Worm (Caenorhabditis elegans) whole organism, late embryonic: ENCODE measurements around the gene dct-14.

Experiments
- C08G9.2 ChIP-seq: sonication (generic microtip); optimal IDR thresholded peaks from 2 replicates; lab custom pipeline; 2016; ENCODE audit warnings: mild to moderate bottlenecking, missing genetic modification characterization, moderate library complexity, missing compliant biosample characterization
- C38D4.7 ChIP-seq: fragments of 200-800 bp; sonication (Bioruptor generic); optimal IDR thresholded peaks from 2 replicates; lab custom pipeline; 2018; ENCODE audit warnings: mild to moderate bottlenecking, missing genetic modification characterization, moderate library complexity, missing compliant biosample characterization
- K02D7.2 ChIP-seq: sonication (generic microtip); optimal IDR thresholded peaks from 2 replicates; lab custom pipeline; 2017; ENCODE audit warnings: mild to moderate bottlenecking, missing genetic modification characterization, missing compliant biosample characterization
- K09A11.1 ChIP-seq: sonication (generic microtip); optimal IDR thresholded peaks from 2 replicates; lab custom pipeline; 2017; ENCODE audit warnings: antibody characterized with exemption, mild to moderate bottlenecking, missing genetic modification characterization, missing compliant biosample characterization; ENCODE audit not compliant: insufficient read depth
- Y22D7AL.16 ChIP-seq: sonication (generic microtip); optimal IDR thresholded peaks from 2 replicates; lab custom pipeline; 2016; ENCODE audit warnings: missing genetic modification characterization, missing compliant biosample characterization
- ahr-1 ChIP-seq: sonication (generic microtip); optimal IDR thresholded peaks from 2 replicates; lab custom pipeline; 2016; ENCODE audit warnings: missing genetic modification characterization, missing compliant biosample characterization
- ceh-14 ChIP-seq: sonication (generic microtip); optimal IDR thresholded peaks from 2 replicates; lab custom pipeline; 2016; ENCODE audit warnings: missing genotype, missing genetic modification characterization, missing compliant biosample characterization
- ceh-18 ChIP-seq: sonication (generic microtip); optimal IDR thresholded peaks from 2 replicates; lab custom pipeline; 2016; ENCODE audit warnings: missing genetic modification characterization, missing compliant biosample characterization
- ceh-19 ChIP-seq: fragments of 200-800 bp; sonication (Bioruptor generic); optimal IDR thresholded peaks from 2 replicates; lab custom pipeline; 2018; ENCODE audit warnings: mild to moderate bottlenecking, missing genetic modification characterization, missing compliant biosample characterization
- ceh-2 ChIP-seq: sonication (generic microtip); optimal IDR thresholded peaks from 2 replicates; lab custom pipeline; 2016; ENCODE audit warnings: missing genotype, missing genetic modification characterization, missing compliant biosample characterization
- ceh-31 ChIP-seq: sonication (generic microtip); optimal IDR thresholded peaks from 2 replicates; lab custom pipeline; 2016; ENCODE audit warnings: missing genetic modification characterization, missing compliant biosample characterization
- ceh-45 ChIP-seq: fragments of 200-800 bp; sonication (Bioruptor generic); IDR thresholded peaks from 2 replicates; pipeline ENCODE4 v1.3.6; 2022; ENCODE audit warnings: missing genetic modification reagents, missing genetic modification characterization, missing compliant biosample characterization
- ceh-9 ChIP-seq: sonication (generic microtip); optimal IDR thresholded peaks from 2 replicates; lab custom pipeline; 2016; ENCODE audit warnings: mild to moderate bottlenecking, missing genetic modification characterization, inconsistent platforms, missing compliant biosample characterization
- dmd-4 ChIP-seq: sonication (generic microtip); optimal IDR thresholded peaks from 2 replicates; lab custom pipeline; 2016; ENCODE audit warnings: borderline replicate concordance, missing genetic modification characterization, missing compliant biosample characterization
- dve-1 ChIP-seq: sonication (generic microtip); optimal IDR thresholded peaks from 2 replicates; lab custom pipeline; 2017; ENCODE audit warnings: antibody characterized with exemption, mild to moderate bottlenecking, missing genetic modification characterization, missing compliant biosample characterization
- elt-4 ChIP-seq: sonication (generic microtip); optimal IDR thresholded peaks from 2 replicates; lab custom pipeline; 2016; ENCODE audit warnings: missing genetic modification characterization, missing compliant biosample characterization
- fkh-10 ChIP-seq: fragments of 150-350 bp; optimal IDR thresholded peaks from 2 replicates; lab custom pipeline; 2014; ENCODE audit warnings: missing biosample characterization, missing genetic modification reagents, missing genetic modification characterization
- fkh-6 ChIP-seq: sonication (generic microtip); optimal IDR thresholded peaks from 2 replicates; lab custom pipeline; 2016; ENCODE audit warnings: missing genetic modification characterization, missing compliant biosample characterization
- gmeb-2 ChIP-seq: sonication (generic microtip); optimal IDR thresholded peaks from 2 replicates; lab custom pipeline; 2016; ENCODE audit warnings: missing genetic modification characterization, inconsistent platforms, missing compliant biosample characterization
- hlh-13 ChIP-seq: fragments of 200-800 bp; sonication (Bioruptor generic); optimal IDR thresholded peaks from 2 replicates; lab custom pipeline; 2018; ENCODE audit warnings: mild to moderate bottlenecking, missing genetic modification characterization, missing compliant biosample characterization
- hlh-30 ChIP-seq: sonication (generic microtip); optimal IDR thresholded peaks from 2 replicates; lab custom pipeline; 2017; ENCODE audit warnings: antibody characterized with exemption, missing genetic modification characterization, missing compliant biosample characterization; ENCODE audit not compliant: insufficient read depth
- hlh-6 ChIP-seq: sonication (generic microtip); optimal IDR thresholded peaks from 2 replicates; lab custom pipeline; 2016; ENCODE audit warnings: missing genotype, missing genetic modification characterization, missing compliant biosample characterization
- hlh-8 ChIP-seq: sonication (generic microtip); optimal IDR thresholded peaks from 2 replicates; lab custom pipeline; 2016; ENCODE audit warnings: missing genotype, missing genetic modification characterization, missing compliant biosample characterization
- lim-6 ChIP-seq: sonication (generic microtip); optimal IDR thresholded peaks from 2 replicates; lab custom pipeline; 2016; ENCODE audit warnings: missing genetic modification characterization, missing compliant biosample characterization
- madf-2 ChIP-seq: sonication (generic microtip); optimal IDR thresholded peaks from 2 replicates; lab custom pipeline; 2017; ENCODE audit warnings: missing genetic modification characterization, missing compliant biosample characterization
- mec-3 ChIP-seq: sonication (generic microtip); optimal IDR thresholded peaks from 2 replicates; lab custom pipeline; 2016; ENCODE audit warnings: borderline replicate concordance, missing genetic modification characterization, missing compliant biosample characterization
- nfya-1 ChIP-seq: sonication (generic microtip); optimal IDR thresholded peaks from 2 replicates; lab custom pipeline; 2017; ENCODE audit warnings: missing genetic modification characterization, mild to moderate bottlenecking, missing compliant biosample characterization, antibody characterized with exemption, moderate library complexity
- nhr-232 ChIP-seq: sonication (generic microtip); optimal IDR thresholded peaks from 2 replicates; lab custom pipeline; 2016; ENCODE audit warnings: missing genetic modification characterization, missing compliant biosample characterization
- npax-4 ChIP-seq: sonication (generic microtip); optimal IDR thresholded peaks from 2 replicates; lab custom pipeline; 2016; ENCODE audit warnings: missing genetic modification characterization, missing compliant biosample characterization
- odd-2 ChIP-seq: sonication (generic microtip); optimal IDR thresholded peaks from 2 replicates; lab custom pipeline; 2017; ENCODE audit warnings: antibody characterized with exemption, mild to moderate bottlenecking, missing genetic modification characterization, missing compliant biosample characterization
- pag-3 ChIP-seq: sonication (generic microtip); optimal IDR thresholded peaks from 2 replicates; lab custom pipeline; 2016; ENCODE audit warnings: missing compliant biosample characterization, missing genetic modification characterization, borderline replicate concordance
- pat-9 ChIP-seq: fragments of 200-800 bp; sonication (Bioruptor generic); optimal IDR thresholded peaks from 2 replicates; lab custom pipeline; 2018; ENCODE audit warnings: mild to moderate bottlenecking, missing genetic modification characterization, moderate library complexity, missing compliant biosample characterization
- pax-1 ChIP-seq: fragments of 150-350 bp; optimal IDR thresholded peaks from 2 replicates; lab custom pipeline; 2014; ENCODE audit warnings: missing biosample characterization, missing genetic modification characterization
- pha-2 ChIP-seq: sonication (generic microtip); optimal IDR thresholded peaks from 2 replicates; lab custom pipeline; 2017; ENCODE audit warnings: mild to moderate bottlenecking, missing genetic modification characterization, missing compliant biosample characterization
- pha-4 ChIP-seq: fragments of 150-350 bp; optimal IDR thresholded peaks from 2 replicates; lab custom pipeline; 2018; ENCODE audit warnings: missing biosample characterization, missing genetic modification reagents, missing genetic modification characterization
- pqm-1 ChIP-seq: sonication (generic microtip); optimal IDR thresholded peaks from 2 replicates; lab custom pipeline; 2016; ENCODE audit warnings: missing genetic modification characterization, missing compliant biosample characterization
- ref-2 ChIP-seq: sonication (generic microtip); optimal IDR thresholded peaks from 2 replicates; lab custom pipeline; 2016; ENCODE audit warnings: missing genetic modification characterization, missing compliant biosample characterization
- sdc-2 ChIP-seq: sonication (generic microtip); optimal IDR thresholded peaks from 2 replicates; lab custom pipeline; 2016; ENCODE audit warnings: missing genotype, missing genetic modification characterization, missing compliant biosample characterization
- sox-2 ChIP-seq: fragments of 200-800 bp; sonication (Bioruptor generic); IDR thresholded peaks from 2 replicates; pipeline ENCODE4 v1.3.6; 2022; ENCODE audit warnings: missing genetic modification reagents, missing genetic modification characterization, missing compliant biosample characterization
- sox-4 ChIP-seq: sonication (generic microtip); optimal IDR thresholded peaks from 2 replicates; lab custom pipeline; 2017; ENCODE audit warnings: mild to moderate bottlenecking, missing genetic modification characterization, inconsistent platforms, missing compliant biosample characterization
- syd-9 ChIP-seq: sonication (generic microtip); optimal IDR thresholded peaks from 2 replicates; lab custom pipeline; 2016; ENCODE audit warnings: mild to moderate bottlenecking, missing genetic modification characterization, moderate library complexity, missing compliant biosample characterization
- tbx-7 ChIP-seq: sonication (generic microtip); optimal IDR thresholded peaks from 2 replicates; lab custom pipeline; 2016; ENCODE audit warnings: missing genotype, missing genetic modification characterization, missing compliant biosample characterization
- unc-55 ChIP-seq: sonication (generic microtip); optimal IDR thresholded peaks from 2 replicates; lab custom pipeline; 2017; ENCODE audit warnings: missing biosample characterization, missing genetic modification reagents, missing genetic modification characterization

Gene dct-14

ce11 chrV:20476981-20477380 is 23.3 kb downstream of the dct-14 start:
- TF ChIP-seq pax-1 (tag; lab: Kevin White, UChicago) = no peak
- no peak for TF ChIP-seq gmeb-2 (tag; lab: Kevin White, UChicago)
- TF ChIP-seq mec-3 = no peak
- TF ChIP-seq unc-55 (GFP tag; lab: Kevin White, UChicago) = no peak
- no peak for TF ChIP-seq pqm-1 (tag; lab: Kevin White, UChicago)
- no peak for TF ChIP-seq C38D4.7 (GFP tag; lab: Kevin White, UChicago)
- TF ChIP-seq hlh-30 (tag; lab: Kevin White, UChicago) = no peak
- TF ChIP-seq nfya-1 = no peak
- no peak for TF ChIP-seq pha-2 (tag; lab: Kevin White, UChicago)
- TF ChIP-seq syd-9 (tag; lab: Kevin White, UChicago) = no peak
- no peak for TF ChIP-seq ceh-19 (GFP tag; lab: Kevin White, UChicago)

ce11 chrV:20476514-20476913 is 23.8 kb downstream of the dct-14 start:
- no peak for TF ChIP-seq odd-2 (tag; lab: Kevin White, UChicago)
- no peak for TF ChIP-seq hlh-6 (tag; lab: Kevin White, UChicago)
- TF ChIP-seq K02D7.2 (tag; lab: Kevin White, UChicago) = no peak
- no peak for TF ChIP-seq tbx-7
- TF ChIP-seq hlh-8 (tag; lab: Kevin White, UChicago) = no peak
- TF ChIP-seq ceh-45 (GFP tag; lab: Robert Waterston, UW) = no peak
- no peak for TF ChIP-seq ceh-18 (tag; lab: Kevin White, UChicago)
- no peak for TF ChIP-seq npax-4 (tag; lab: Kevin White, UChicago)
- no peak for TF ChIP-seq mec-3
- TF ChIP-seq sox-4 = no peak

DNA sequence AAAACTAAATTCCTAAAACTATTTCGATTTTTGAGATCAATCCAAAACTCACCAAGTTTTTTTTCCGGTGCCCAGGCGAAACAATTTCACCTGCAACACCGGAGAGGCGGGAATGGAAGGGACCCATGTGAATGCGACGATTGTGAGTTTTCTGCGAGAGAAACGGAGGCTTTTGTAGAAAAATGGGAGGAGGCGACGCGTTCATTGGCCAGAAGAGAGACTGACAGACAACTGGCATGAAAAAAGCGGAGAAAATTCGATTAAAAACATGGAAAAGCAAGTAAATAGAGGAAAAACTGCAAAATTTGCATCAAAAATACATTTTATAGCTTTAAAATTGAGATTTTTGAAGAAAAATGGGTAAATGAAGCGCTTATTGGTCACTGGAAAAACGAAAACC is 24.5 kb downstream of the dct-14 start, which contains the start of gene B0250.7:
Gene B0250.7 (minus strand): TSS at position 232 of the 400 bp plus-strand sequence.
- no peak for TF ChIP-seq dve-1
- peak; percentile 82 for TF ChIP-seq nfya-1

ce11 chrV:20475029-20475428 is 25.3 kb downstream of the dct-14 start:
- TF ChIP-seq ceh-14 (tag; lab: Kevin White, UChicago) = no peak
- TF ChIP-seq fkh-10 (GFP tag; lab: Kevin White, UChicago) = no peak
- no peak for TF ChIP-seq pha-2 (tag; lab: Kevin White, UChicago)
- no peak for TF ChIP-seq K02D7.2 (tag; lab: Kevin White, UChicago)
- no peak for TF ChIP-seq sox-2 (GFP tag; lab: Robert Waterston, UW)
- no peak for TF ChIP-seq dve-1
- no peak for TF ChIP-seq ceh-2 (tag; lab: Kevin White, UChicago)
- TF ChIP-seq ref-2 (tag; lab: Kevin White, UChicago) = no peak
- no peak for TF ChIP-seq ceh-18 (tag; lab: Kevin White, UChicago)
- TF ChIP-seq C08G9.2 (tag; lab: Kevin White, UChicago) = no peak
- TF ChIP-seq ceh-31 (tag; lab: Kevin White, UChicago) = no peak
- TF ChIP-seq mec-3 = no peak
- TF ChIP-seq pat-9 = no peak
- TF ChIP-seq ceh-9 (tag; lab: Kevin White, UChicago) = no peak
- no peak for TF ChIP-seq fkh-6
- no peak for TF ChIP-seq lim-6
- TF ChIP-seq ahr-1 = no peak
- no peak for TF ChIP-seq pqm-1 (tag; lab: Kevin White, UChicago)

- TF ChIP-seq sox-2 (GFP tag; lab: Robert Waterston, UW) = no peak
- no peak for TF ChIP-seq hlh-13 (GFP tag; lab: Kevin White, UChicago)
- no peak for TF ChIP-seq unc-55 (GFP tag; lab: Kevin White, UChicago)
- no peak for TF ChIP-seq mec-3
- TF ChIP-seq ceh-18 (tag; lab: Kevin White, UChicago) = no peak
- TF ChIP-seq pha-4 = no peak
- no peak for TF ChIP-seq sox-4
- no peak for TF ChIP-seq ahr-1
- no peak for TF ChIP-seq madf-2 (tag; lab: Kevin White, UChicago)
- no peak for TF ChIP-seq nhr-232 (tag; lab: Kevin White, UChicago)
- no peak for TF ChIP-seq Y22D7AL.16 (tag; lab: Kevin White, UChicago)
- no peak for TF ChIP-seq K09A11.1 (tag; lab: Kevin White, UChicago)
- no peak for TF ChIP-seq sdc-2 (tag; lab: Kevin White, UChicago)
- TF ChIP-seq elt-4 (tag; lab: Kevin White, UChicago) = no peak
- no peak for TF ChIP-seq hlh-8 (tag; lab: Kevin White, UChicago)
- no peak for TF ChIP-seq fkh-6
- no peak for TF ChIP-seq pag-3 (tag; lab: Kevin White, UChicago)
- no peak for TF ChIP-seq dmd-4
Measured at ce11 chrV:20470385-20470784, 29.9 kb downstream of the dct-14 start, which contains the start of gene B0250.8. Gene B0250.8, minus strand, starts transcription at chrV:20470485.
